Worm (Caenorhabditis elegans): ENCODE results near the gene phf-14.

phf-14 gene

DNA sequence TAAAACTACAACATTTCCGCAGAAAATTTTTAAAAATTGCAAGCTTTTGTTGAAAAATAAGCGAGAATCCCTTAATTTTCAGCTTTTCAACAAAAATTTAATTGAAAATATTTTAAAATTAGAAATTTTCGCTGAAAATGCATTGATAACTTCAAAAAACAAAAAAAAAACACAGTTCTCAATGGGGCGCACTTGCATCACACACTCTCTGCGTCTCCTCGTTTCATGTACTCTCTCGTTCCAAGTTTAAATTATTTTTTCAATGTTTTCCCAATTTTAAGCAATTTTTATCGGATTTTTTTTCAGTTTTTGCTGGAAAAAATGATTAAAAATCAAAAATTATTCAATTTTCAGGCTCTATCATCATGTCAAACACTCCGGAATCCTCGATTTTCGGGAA is at the start of gene phf-14:
TSS of gene phf-14 (plus strand) at position 345 of the 400 bp plus-strand sequence.
- no peak for TF ChIP-seq sea-1 (GFP tag; conservative IDR thresholded peaks at IDR 0.05)
- peak; percentile 43 for TF ChIP-seq F13C5.2 (tag; optimal IDR thresholded peaks at IDR 0.05)

DNA sequence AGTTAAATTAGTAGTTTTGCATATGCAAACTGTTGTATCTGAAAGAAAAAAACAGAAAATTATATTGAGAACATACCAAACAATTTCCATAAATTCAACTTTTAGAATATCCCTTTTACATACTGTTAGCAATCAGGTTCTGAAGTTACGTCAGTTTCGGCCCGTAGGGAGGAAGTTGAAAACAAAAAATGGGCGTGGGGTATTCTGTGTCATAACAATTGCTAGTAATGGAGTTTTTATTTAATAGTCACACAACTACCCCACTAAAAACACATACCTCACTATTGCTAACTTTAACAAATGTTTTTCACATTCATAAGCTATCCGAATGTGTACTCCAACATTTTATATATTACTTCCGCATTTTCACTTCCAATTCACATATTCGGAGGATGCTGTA is 49.4 kb upstream of the phf-14 start, which contains the start of gene srh-300:
TSS of gene srh-300 (plus strand) at position 301 of the 400 bp plus-strand sequence.
- no peak for TF ChIP-seq F13C5.2 (tag; optimal IDR thresholded peaks at IDR 0.05)
- TF ChIP-seq ets-7 (tag; optimal IDR thresholded peaks at IDR 0.05), result no peak
- no peak for TF ChIP-seq hmbx-1 (tag; optimal IDR thresholded peaks at IDR 0.05)
- no peak for TF ChIP-seq B0310.2 (tag; optimal IDR thresholded peaks at IDR 0.05)
- no peak for TF ChIP-seq pes-1 (GFP tag; IDR thresholded peaks at IDR 0.05)
- no peak for TF ChIP-seq tra-4 (tag; optimal IDR thresholded peaks at IDR 0.05)

DNA sequence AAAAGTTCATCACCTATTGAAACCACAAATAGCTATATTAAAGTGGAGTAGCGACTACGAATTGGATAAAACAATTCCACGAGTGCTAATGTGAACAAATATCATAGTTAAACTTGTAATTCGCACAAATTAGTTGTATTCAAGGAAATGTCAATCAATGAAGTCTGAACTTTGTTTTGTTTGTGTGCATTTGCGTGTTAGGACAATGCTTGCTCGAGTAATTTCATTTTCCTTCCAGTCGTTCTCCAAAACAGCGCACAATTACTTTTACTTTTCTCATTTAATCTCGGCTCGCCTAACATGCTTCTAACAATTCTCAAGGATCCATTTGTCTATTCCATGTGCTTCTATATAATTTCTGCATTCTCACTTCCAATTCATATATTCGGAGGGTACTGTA is 46.6 kb upstream of the phf-14 start, which contains the start of gene srh-301:
TSS of gene srh-301 (plus strand) at position 301 of the 400 bp plus-strand sequence.
- no peak for TF ChIP-seq flt-1 (GFP tag; IDR thresholded peaks at IDR 0.05)

DNA sequence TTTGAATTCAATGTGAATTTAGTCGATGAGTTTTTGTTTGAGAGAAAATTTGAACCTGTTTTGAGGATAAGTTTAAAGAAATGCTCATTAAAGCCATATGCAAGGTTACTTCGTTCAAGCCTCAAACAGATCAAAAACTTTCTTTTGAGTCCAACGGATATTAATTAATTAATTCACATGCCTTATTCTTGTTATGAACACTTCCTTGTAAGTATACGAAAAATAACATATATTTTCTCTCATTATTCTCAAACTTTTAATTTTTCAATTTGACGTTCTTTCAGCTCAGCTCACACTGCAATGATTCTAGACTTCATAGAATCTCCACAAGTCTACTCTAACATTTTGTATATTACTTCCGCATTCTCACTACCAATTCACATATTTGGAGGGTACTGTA is 42.9 kb upstream of the phf-14 start, which contains the start of gene srh-304:
TSS of gene srh-304 (plus strand) at position 301 of the 400 bp plus-strand sequence.
- TF ChIP-seq hnd-1 (tag; optimal IDR thresholded peaks at IDR 0.05) (no peak), hmbx-1 (tag; optimal IDR thresholded peaks at IDR 0.05) (no peak), tbx-11 (GFP tag; IDR thresholded peaks at IDR 0.05) (no peak), sea-1 (GFP tag; conservative IDR thresholded peaks at IDR 0.05) (no peak), hmg-4 (GFP tag; optimal IDR thresholded peaks at IDR 0.05) (no peak), pes-1 (GFP tag; IDR thresholded peaks at IDR 0.05) (no peak), tra-4 (tag; optimal IDR thresholded peaks at IDR 0.05) (no peak), ets-7 (tag; optimal IDR thresholded peaks at IDR 0.05) (no peak), flt-1 (GFP tag; IDR thresholded peaks at IDR 0.05) (no peak), B0310.2 (tag; optimal IDR thresholded peaks at IDR 0.05) (no peak), scrt-1 (GFP tag; IDR thresholded peaks at IDR 0.05) (no peak), aly-1 (tag; optimal IDR thresholded peaks at IDR 0.05) (no peak), tbx-37 (GFP tag; conservative IDR thresholded peaks at IDR 0.05) (no peak)

DNA sequence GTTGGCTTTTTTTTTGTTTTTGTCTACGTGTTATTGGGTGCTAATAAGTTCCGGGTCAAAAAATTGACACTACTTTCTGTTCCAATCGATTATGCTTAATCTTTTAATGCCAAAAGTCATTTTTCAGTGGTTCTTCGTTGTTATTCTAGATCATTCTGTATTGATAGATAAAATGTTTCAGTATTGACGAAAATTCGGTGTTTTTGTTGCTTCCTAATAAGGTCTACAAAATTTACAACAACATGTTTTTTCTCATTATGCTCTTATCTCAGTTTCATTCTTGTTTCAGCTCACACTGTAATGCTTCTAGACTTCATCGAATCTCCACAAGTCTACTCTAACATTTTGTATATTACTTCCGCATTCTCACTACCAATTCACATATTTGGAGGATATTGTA is 39.8 kb upstream of the phf-14 start, which contains the start of gene srh-303:
TSS of gene srh-303 (plus strand) at position 301 of the 400 bp plus-strand sequence.
- TF ChIP-seq tbx-37 (GFP tag; conservative IDR thresholded peaks at IDR 0.05), result no peak
- no peak for TF ChIP-seq ceh-13 (GFP tag; optimal IDR thresholded peaks at IDR 0.05)
- no peak for TF ChIP-seq flt-1 (GFP tag; IDR thresholded peaks at IDR 0.05)
- no peak for TF ChIP-seq aly-1 (tag; optimal IDR thresholded peaks at IDR 0.05)
- TF ChIP-seq hmbx-1 (tag; optimal IDR thresholded peaks at IDR 0.05), result no peak
- no peak for TF ChIP-seq scrt-1 (GFP tag; IDR thresholded peaks at IDR 0.05)
- TF ChIP-seq sea-1 (GFP tag; conservative IDR thresholded peaks at IDR 0.05), result no peak
- no peak for TF ChIP-seq B0310.2 (tag; optimal IDR thresholded peaks at IDR 0.05)
- no peak for TF ChIP-seq pes-1 (GFP tag; IDR thresholded peaks at IDR 0.05)
- no peak for TF ChIP-seq tra-4 (tag; optimal IDR thresholded peaks at IDR 0.05)

DNA sequence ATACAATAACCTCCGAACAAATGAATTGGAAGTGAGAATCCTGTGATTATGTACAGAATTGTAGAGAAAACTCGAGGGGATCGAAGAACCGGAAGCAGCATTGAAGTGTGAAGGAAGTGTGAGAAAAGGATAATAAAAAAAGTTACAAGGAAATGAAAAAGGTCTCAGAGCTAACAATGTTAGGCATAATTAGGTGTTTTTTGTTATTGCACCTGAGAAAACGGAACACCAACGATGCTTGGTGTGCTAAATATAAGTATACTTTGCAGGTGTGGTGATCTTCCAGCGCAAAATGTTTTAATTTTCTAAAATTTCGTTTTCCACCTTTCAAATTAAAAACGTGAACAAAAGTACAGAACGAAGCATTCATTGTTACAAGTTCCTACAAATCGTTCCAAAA is 27.1 kb upstream of the phf-14 start, which contains the start of gene srh-286:
TSS of gene srh-286 (minus strand) at position 101 of the 400 bp plus-strand sequence.
- no peak for TF ChIP-seq F13C5.2 (tag; optimal IDR thresholded peaks at IDR 0.05)
- no peak for TF ChIP-seq pes-1 (GFP tag; IDR thresholded peaks at IDR 0.05)
- TF ChIP-seq scrt-1 (GFP tag; IDR thresholded peaks at IDR 0.05), result no peak
- TF ChIP-seq hnd-1 (tag; optimal IDR thresholded peaks at IDR 0.05), result no peak
- TF ChIP-seq tbx-37 (GFP tag; conservative IDR thresholded peaks at IDR 0.05), result no peak
- TF ChIP-seq tra-4 (tag; optimal IDR thresholded peaks at IDR 0.05), result no peak
- TF ChIP-seq tbx-11 (GFP tag; IDR thresholded peaks at IDR 0.05), result no peak
- no peak for TF ChIP-seq sea-1 (GFP tag; conservative IDR thresholded peaks at IDR 0.05)
- no peak for TF ChIP-seq ama-1 (optimal IDR thresholded peaks at IDR 0.05)
- TF ChIP-seq hmbx-1 (tag; optimal IDR thresholded peaks at IDR 0.05), result no peak

DNA sequence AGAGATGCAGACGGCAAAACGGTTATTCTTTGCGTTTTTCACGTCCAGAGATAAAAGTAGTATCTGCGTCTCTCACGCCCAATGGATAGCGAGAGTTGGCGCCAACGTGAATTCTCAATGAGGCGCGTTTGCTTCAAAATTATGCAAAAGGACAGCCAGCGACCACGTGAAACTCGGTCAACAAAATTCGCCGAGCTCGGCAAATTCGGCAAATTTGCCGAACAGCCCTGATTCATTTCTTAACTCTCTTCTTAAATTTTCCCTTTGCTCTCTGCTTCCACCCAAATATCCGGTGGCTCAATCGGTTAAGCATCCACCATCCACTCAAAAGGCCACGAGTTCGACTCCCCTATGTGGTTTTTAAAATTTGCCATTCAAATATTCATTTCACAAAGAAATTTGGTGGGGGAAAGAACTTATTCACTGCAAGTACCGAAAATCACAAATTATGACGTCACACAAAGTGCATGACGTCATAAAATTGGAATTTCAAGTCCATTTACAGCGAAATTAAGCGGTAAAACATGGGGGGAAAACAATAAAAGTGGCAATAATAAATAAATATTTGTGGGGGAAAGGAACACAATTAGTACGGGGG is 25.7 kb upstream of the phf-14 start:
- TF ChIP-seq ama-1 (optimal IDR thresholded peaks at IDR 0.05) (no peak), hmg-4 (GFP tag; optimal IDR thresholded peaks at IDR 0.05) (no peak), scrt-1 (GFP tag; IDR thresholded peaks at IDR 0.05) (no peak), flt-1 (GFP tag; IDR thresholded peaks at IDR 0.05) (no peak), aly-1 (tag; optimal IDR thresholded peaks at IDR 0.05) (no peak), ets-7 (tag; optimal IDR thresholded peaks at IDR 0.05) (no peak), ceh-36 (tag; optimal IDR thresholded peaks at IDR 0.05) (no peak), tra-4 (tag; optimal IDR thresholded peaks at IDR 0.05) (no peak)

DNA sequence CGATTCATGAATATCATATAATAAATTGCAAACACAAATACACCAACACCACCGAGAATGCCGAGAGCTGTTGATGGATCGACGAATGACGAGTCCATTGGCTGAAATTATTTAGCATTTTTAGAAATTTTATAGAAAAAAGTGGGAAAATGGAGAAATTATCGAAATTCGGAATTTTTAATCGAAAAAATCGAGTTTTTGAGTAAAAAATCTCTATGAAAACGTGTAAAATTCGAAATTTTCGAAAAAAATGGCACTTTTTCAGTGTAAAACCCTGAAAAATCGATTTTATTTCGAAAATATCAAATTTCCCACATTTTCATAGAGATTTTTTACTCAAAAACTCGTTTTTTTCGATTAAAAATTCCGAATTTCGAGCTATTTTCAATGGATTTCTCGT is 15.3 kb upstream of the phf-14 start, which contains the start of gene tcc-1:
TSS of gene tcc-1 (minus strand) at position 101 of the 400 bp plus-strand sequence.
- no peak for TF ChIP-seq flt-1 (GFP tag; IDR thresholded peaks at IDR 0.05)

DNA sequence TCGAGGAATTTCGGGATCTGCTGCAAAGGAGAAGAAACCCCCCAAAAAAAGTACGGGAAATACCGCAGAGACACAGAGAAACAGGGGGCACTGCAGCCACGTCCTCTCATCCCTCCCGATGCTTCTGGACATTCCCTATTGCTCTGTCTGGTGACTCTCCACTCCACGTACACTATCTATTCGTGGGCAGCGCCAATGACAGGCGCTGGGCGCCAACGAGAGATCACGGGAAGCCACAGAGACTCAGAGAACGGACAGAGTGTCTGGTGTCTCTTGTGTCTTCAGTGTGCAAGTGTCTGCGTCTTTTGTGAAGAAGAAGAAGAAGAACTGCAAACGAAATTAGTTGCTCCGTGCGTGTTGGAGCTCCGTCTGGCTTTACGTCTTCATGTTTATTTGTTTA is 13.3 kb upstream of the phf-14 start:
- TF ChIP-seq tbx-37 (GFP tag; conservative IDR thresholded peaks at IDR 0.05), result peak; percentile 25; the same call in 1 of the 2 replicates
- no peak for TF ChIP-seq hnd-1 (tag; optimal IDR thresholded peaks at IDR 0.05)
